Worm (Caenorhabditis elegans) whole organism, young adult: Measurements from ENCODE around the gene ZC443.3.

ENCODE experiments used
- F55B11.4 ChIP-seq: sonication (generic microtip); optimal IDR thresholded peaks from 2 replicates; lab custom pipeline; 2016; ENCODE audit warnings: missing compliant biosample characterization, missing genetic modification characterization, borderline replicate concordance; ENCODE audit not compliant: insufficient read depth
- Y56A3A.18 ChIP-seq: fragments of 200-800 bp; sonication (Bioruptor generic); IDR thresholded peaks from 2 replicates; pipeline ENCODE4 v1.3.6; 2022; ENCODE audit warnings: missing genetic modification reagents, missing genetic modification characterization, missing compliant biosample characterization
- him-1 ChIP-seq: sonication (generic microtip); optimal IDR thresholded peaks from 2 replicates; lab custom pipeline; 2016; ENCODE audit warnings: missing genotype, missing genetic modification reagents, missing genetic modification characterization, missing compliant biosample characterization
- madf-8 ChIP-seq: fragments of 200-800 bp; sonication (Bioruptor generic); conservative IDR thresholded peaks from 2 replicates; pipeline ENCODE4 v1.3.6; 2022; ENCODE audit warnings: missing genetic modification reagents, missing genetic modification characterization, missing compliant biosample characterization
- nhr-90 ChIP-seq: sonication (generic microtip); optimal IDR thresholded peaks from 2 replicates; lab custom pipeline; 2016; ENCODE audit warnings: missing genotype, mild to moderate bottlenecking, missing genetic modification characterization, missing compliant biosample characterization

DNA sequence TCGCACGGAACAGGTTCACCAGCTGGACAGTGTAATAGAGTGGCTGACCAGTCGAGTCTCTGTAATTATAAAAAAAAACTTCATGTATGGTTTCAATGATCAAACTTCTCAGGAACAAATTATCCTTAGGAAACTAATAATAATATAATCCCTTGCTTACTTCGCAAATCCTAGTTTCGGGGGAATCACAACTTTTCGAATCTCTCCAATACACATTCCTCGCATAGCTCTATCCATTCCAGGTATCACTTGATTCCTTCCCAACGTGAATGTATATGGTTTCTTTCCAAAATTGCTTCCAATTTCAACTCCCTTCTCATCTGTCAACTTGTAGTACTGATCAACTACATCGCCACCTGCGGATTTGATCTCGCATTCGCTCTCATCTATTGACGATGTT lies 27.6 kb downstream of the ZC443.3 start:
- TF ChIP-seq madf-8 (no peak), F55B11.4 (tag; lab: Kevin White, UChicago) (no peak), Y56A3A.18 (no peak), nhr-90 (no peak), him-1 (tag; lab: Kevin White, UChicago) (no peak)
